Worm (Caenorhabditis elegans): Measurements from ENCODE around the gene fust-1.

DNA sequence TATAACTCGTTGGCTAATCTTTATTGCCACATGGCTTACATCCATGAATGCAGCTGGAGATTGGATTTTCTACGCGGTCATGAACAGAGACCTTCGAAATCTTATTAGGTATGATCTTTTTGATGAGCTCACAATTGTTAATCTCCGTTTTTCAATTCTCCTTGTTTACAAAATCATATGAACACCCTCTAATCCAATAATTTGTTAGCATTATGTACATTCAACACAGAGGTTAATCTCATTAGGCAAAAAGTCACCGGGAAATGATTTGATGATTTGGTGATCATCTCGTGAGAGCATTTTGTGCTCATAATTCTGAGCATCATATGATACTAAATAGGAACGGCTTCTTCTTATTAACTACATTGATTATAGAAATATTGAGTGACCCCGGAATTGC is 6.1 kb upstream of the fust-1 start:
- no peak for TF ChIP-seq jun-1 (tag; optimal IDR thresholded peaks at IDR 0.05)
- TF ChIP-seq ZK546.5 (tag; optimal IDR thresholded peaks at IDR 0.05): no peak
- TF ChIP-seq unc-62 (GFP tag; optimal IDR thresholded peaks at IDR 0.05): no peak
- TF ChIP-seq nhr-43 (tag; optimal IDR thresholded peaks at IDR 0.05; ENCODE audit: poor library complexity, severe bottlenecking): no peak
- TF ChIP-seq nhr-28 (tag; optimal IDR thresholded peaks at IDR 0.05): no peak
- TF ChIP-seq ztf-4 (tag; optimal IDR thresholded peaks at IDR 0.05): no peak
- TF ChIP-seq elt-3 (tag; optimal IDR thresholded peaks at IDR 0.05): no peak
- no peak for TF ChIP-seq snpc-4 (tag; optimal IDR thresholded peaks at IDR 0.05)
- TF ChIP-seq egl-27 (tag; optimal IDR thresholded peaks at IDR 0.05): no peak
- TF ChIP-seq lin-39 (tag; optimal IDR thresholded peaks at IDR 0.05): no peak
